Fruit fly (Drosophila melanogaster): ENCODE measurements around the gene CG31823.
A peak's percentile ranks its signal among the peaks of the same experiment; 100 is the strongest.

The CG31823 gene

DNA sequence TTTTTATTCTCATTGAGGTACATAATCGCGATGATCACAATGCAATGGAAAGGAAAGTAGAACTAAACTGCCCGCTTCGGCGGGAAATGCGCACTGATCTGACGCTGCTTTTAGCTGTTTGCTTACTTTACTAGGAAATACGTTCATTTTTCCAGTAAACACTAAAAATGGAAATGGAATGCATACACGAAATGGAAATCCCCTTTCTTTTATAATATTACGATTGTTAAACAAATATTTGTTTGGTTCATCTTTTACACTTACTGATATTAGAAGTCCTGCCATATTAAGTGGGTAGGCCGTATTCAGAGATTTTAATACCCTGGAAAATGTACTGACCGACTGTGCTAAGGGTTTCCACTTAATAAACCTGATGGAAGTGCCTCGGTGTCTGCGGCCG, at the start of gene CG31823:
CG31823 (minus strand) TSS at position 101 of the 400 bp plus-strand sequence.
- TF ChIP-seq CG11762 (GFP tag; optimal IDR thresholded peaks at IDR 0.05; ENCODE audit: insufficient read depth) (no peak), fd59A (GFP tag; optimal IDR thresholded peaks at IDR 0.05) (no peak), dsx (GFP tag; optimal IDR thresholded peaks at IDR 0.05; ENCODE audit: poor library complexity, severe bottlenecking) (no peak), CG32006 (GFP tag; optimal IDR thresholded peaks at IDR 0.05) (no peak), ss (GFP tag; optimal IDR thresholded peaks at IDR 0.05) (no peak), Hr38 (GFP tag; optimal IDR thresholded peaks at IDR 0.05) (no peak)

dm6 chr2L:15949457-15949856, 49.1 kb upstream of the CG31823 start:
- TF ChIP-seq acj6 (GFP tag; optimal IDR thresholded peaks at IDR 0.05) (no peak), CG3032 (tag; optimal IDR thresholded peaks at IDR 0.05) (no peak), Ets96B (tag; optimal IDR thresholded peaks at IDR 0.05) (no peak), fkh (GFP tag; optimal IDR thresholded peaks at IDR 0.05) (no peak), spab (GFP tag; optimal IDR thresholded peaks at IDR 0.05) (no peak)

dm6 chr2L:15941141-15941540, 40.8 kb upstream of the CG31823 start, which contains the start of gene CG12448:
TSS of gene CG12448 (plus strand) at chr2L:15941441.
- no peak for TF ChIP-seq CG3032 (tag; optimal IDR thresholded peaks at IDR 0.05)
- TF ChIP-seq Hr39 (GFP tag; optimal IDR thresholded peaks at IDR 0.05): no peak
- TF ChIP-seq achi (GFP tag; optimal IDR thresholded peaks at IDR 0.05): no peak
- TF ChIP-seq pdm3 (GFP tag; optimal IDR thresholded peaks at IDR 0.05): no peak

DNA sequence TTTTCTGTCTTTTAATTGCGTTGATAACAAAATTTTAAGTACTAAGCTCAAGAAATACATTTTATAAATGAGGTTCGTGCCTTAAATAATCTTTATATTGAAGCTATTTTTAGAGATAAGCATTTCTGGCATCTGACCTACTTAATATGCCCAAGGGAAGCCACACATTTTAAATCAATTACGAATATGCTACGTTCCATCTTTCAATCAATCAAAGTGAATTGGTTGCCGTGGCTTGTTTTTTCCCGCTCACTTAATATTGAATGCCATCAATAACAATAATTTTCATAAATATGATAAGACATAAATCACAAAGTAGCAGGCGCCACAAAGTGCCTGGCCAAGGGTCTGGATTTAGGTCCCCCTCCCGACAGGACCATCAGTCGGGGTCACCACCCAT, 35.8 kb upstream of the CG31823 start:
- peak; percentile 92 for TF ChIP-seq svp (GFP tag)
- TF ChIP-seq Met (GFP tag; optimal IDR thresholded peaks at IDR 0.05): no peak

- TF ChIP-seq Ets96B (tag; optimal IDR thresholded peaks at IDR 0.05) (no peak), svp (GFP tag) (peak; percentile 57), Eip78C (GFP tag) (peak; percentile 44), CG31627 (GFP tag; optimal IDR thresholded peaks at IDR 0.05) (peak; percentile 5), CG10669 (GFP tag; optimal IDR thresholded peaks at IDR 0.05) (no peak)
Measured at dm6 chr2L:15923095-15923494, 22.8 kb upstream of the CG31823 start, which contains the start of gene CG4793. TSS of gene CG4793 (plus strand) at chr2L:15923395.

- TF ChIP-seq Blimp-1 (GFP tag; optimal IDR thresholded peaks at IDR 0.05) (no peak), CG32006 (GFP tag; optimal IDR thresholded peaks at IDR 0.05) (no peak), CG15336 (GFP tag; IDR thresholded peaks at IDR 0.05) (no peak), CG10669 (GFP tag; optimal IDR thresholded peaks at IDR 0.05) (no peak), CG11762 (GFP tag; optimal IDR thresholded peaks at IDR 0.05; ENCODE audit: insufficient read depth) (no peak), Sox15 (GFP tag; optimal IDR thresholded peaks at IDR 0.05) (no peak), lz (GFP tag; optimal IDR thresholded peaks at IDR 0.05) (no peak), svp (GFP tag) (no peak), CG6792 (GFP tag; optimal IDR thresholded peaks at IDR 0.05) (no peak), CG1621 (tag; optimal IDR thresholded peaks at IDR 0.05) (no peak), dsx (GFP tag; optimal IDR thresholded peaks at IDR 0.05; ENCODE audit: poor library complexity, severe bottlenecking) (no peak), fd59A (GFP tag; optimal IDR thresholded peaks at IDR 0.05) (no peak), CG6163 (GFP tag; IDR thresholded peaks at IDR 0.05) (no peak), ss (GFP tag; optimal IDR thresholded peaks at IDR 0.05) (no peak), Sox102F (GFP tag; optimal IDR thresholded peaks at IDR 0.05) (no peak), Ets21C (GFP tag; optimal IDR thresholded peaks at IDR 0.05) (no peak), Lpt (GFP tag; optimal IDR thresholded peaks at IDR 0.05) (no peak)
Measured at dm6 chr2L:15916588-15916987, 16.3 kb upstream of the CG31823 start, which contains the start of gene CG13244. TSS of gene CG13244 (plus strand) at chr2L:15916888.

DNA sequence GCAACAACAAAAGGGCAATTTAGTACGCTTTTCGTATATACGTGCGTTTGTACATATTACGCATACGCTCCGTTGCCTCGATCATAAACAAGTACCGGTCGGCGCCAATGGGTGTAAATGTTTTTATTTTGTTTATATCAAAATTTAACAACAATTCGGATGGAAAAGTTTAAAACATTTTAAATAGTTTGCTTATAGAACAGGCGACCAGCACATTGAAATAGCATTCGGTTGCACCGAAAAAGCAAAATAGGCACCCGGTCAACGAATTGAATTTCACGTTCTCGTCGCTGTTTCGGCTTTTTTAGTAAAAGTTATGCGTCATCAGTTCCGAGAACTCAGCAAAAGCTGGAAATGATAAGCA, 13.3 kb upstream of the CG31823 start:
- no peak for TF ChIP-seq Sox14 (GFP tag; optimal IDR thresholded peaks at IDR 0.05)
- TF ChIP-seq Eip78C (GFP tag): peak; percentile 38
- no peak for TF ChIP-seq CG7368 (GFP tag; optimal IDR thresholded peaks at IDR 0.05)
- peak; percentile 12 for TF ChIP-seq fkh (GFP tag; optimal IDR thresholded peaks at IDR 0.05)
- peak; percentile 48 for TF ChIP-seq vri (GFP tag; optimal IDR thresholded peaks at IDR 0.05)
- no peak for TF ChIP-seq achi (GFP tag; optimal IDR thresholded peaks at IDR 0.05)
- peak; percentile 11 for TF ChIP-seq CG6854 (GFP tag; optimal IDR thresholded peaks at IDR 0.05)
- TF ChIP-seq svp (GFP tag): peak; percentile 73

Measured in whole organism, prepupa.